Worm (Caenorhabditis elegans) whole organism, late embryonic: Measurements from ENCODE around the gene fbxa-199.

Experiments
- C08G9.2 ChIP-seq: sonication (generic microtip); optimal IDR thresholded peaks from 2 replicates; lab custom pipeline; 2016; ENCODE audit warnings: mild to moderate bottlenecking, missing genetic modification characterization, moderate library complexity, missing compliant biosample characterization
- ahr-1 ChIP-seq: sonication (generic microtip); optimal IDR thresholded peaks from 2 replicates; lab custom pipeline; 2016; ENCODE audit warnings: missing genetic modification characterization, missing compliant biosample characterization
- fkh-10 ChIP-seq: fragments of 150-350 bp; optimal IDR thresholded peaks from 2 replicates; lab custom pipeline; 2014; ENCODE audit warnings: missing biosample characterization, missing genetic modification reagents, missing genetic modification characterization
- npax-4 ChIP-seq: sonication (generic microtip); optimal IDR thresholded peaks from 2 replicates; lab custom pipeline; 2016; ENCODE audit warnings: missing genetic modification characterization, missing compliant biosample characterization
- sox-4 ChIP-seq: sonication (generic microtip); optimal IDR thresholded peaks from 2 replicates; lab custom pipeline; 2017; ENCODE audit warnings: mild to moderate bottlenecking, missing genetic modification characterization, inconsistent platforms, missing compliant biosample characterization

- no peak for TF ChIP-seq C08G9.2
- no peak for TF ChIP-seq ahr-1 (tag; lab: Kevin White, UChicago)
- no peak for TF ChIP-seq npax-4 (tag; lab: Kevin White, UChicago)
- no peak for TF ChIP-seq sox-4
- TF ChIP-seq fkh-10 (GFP tag; lab: Kevin White, UChicago): no peak
Measured at ce11 chrV:15395347-15395746, 3.3 kb downstream of the fbxa-199 start, which contains the start of gene cyb-3.
